Fruit fly (Drosophila melanogaster) whole organism, adult: ENCODE results near the gene CG6865.

Experiments used
- CG11617 ChIP-seq: fragments of 200-800 bp; sonication (Bioruptor generic); optimal IDR thresholded peaks from 2 replicates; lab custom pipeline; 2017; ENCODE audit warnings: mild to moderate bottlenecking, missing biosample characterization, missing genetic modification reagents, missing genetic modification characterization
- CG12768 ChIP-seq: fragments of 200-800 bp; sonication (Bioruptor generic); optimal IDR thresholded peaks from 2 replicates; lab custom pipeline; 2017; ENCODE audit warnings: missing biosample characterization, missing genetic modification characterization, mild to moderate bottlenecking, moderate library complexity, missing genetic modification reagents
- CG14711 ChIP-seq: fragments of 200-800 bp; sonication (Bioruptor generic); optimal IDR thresholded peaks from 2 replicates; lab custom pipeline; 2018; ENCODE audit warnings: missing biosample characterization, mild to moderate bottlenecking, missing genetic modification characterization, moderate library complexity
- CG1620 ChIP-seq: fragments of 200-800 bp; sonication (Bioruptor generic); optimal IDR thresholded peaks from 2 replicates; lab custom pipeline; 2016; ENCODE audit warnings: missing biosample characterization, missing genetic modification characterization
- CG33017 ChIP-seq: fragments of 200-800 bp; sonication (Bioruptor generic); optimal IDR thresholded peaks from 2 replicates; lab custom pipeline; 2018; ENCODE audit warnings: missing biosample characterization, mild to moderate bottlenecking, missing genetic modification characterization, moderate library complexity
- CG5204 ChIP-seq: fragments of 200-800 bp; sonication (Bioruptor generic); optimal IDR thresholded peaks from 2 replicates; lab custom pipeline; 2016; ENCODE audit warnings: missing biosample characterization, missing genetic modification characterization
- CG7045 ChIP-seq: fragments of 200-800 bp; sonication (Bioruptor generic); optimal IDR thresholded peaks from 2 replicates; lab custom pipeline; 2017; ENCODE audit warnings: missing biosample characterization, mild to moderate bottlenecking, missing genetic modification characterization
- CG7101 ChIP-seq: fragments of 200-800 bp; sonication (Bioruptor generic); optimal IDR thresholded peaks from 2 replicates; lab custom pipeline; 2018; ENCODE audit warnings: missing biosample characterization, mild to moderate bottlenecking, missing genetic modification characterization, moderate library complexity
- Clk ChIP-seq: fragments of 200-800 bp; sonication (Bioruptor generic); optimal IDR thresholded peaks from 2 replicates; lab custom pipeline; 2017; ENCODE audit warnings: missing biosample characterization, missing genetic modification characterization
- Crg-1 ChIP-seq: fragments of 200-800 bp; sonication (Bioruptor generic); optimal IDR thresholded peaks from 2 replicates; lab custom pipeline; 2016; ENCODE audit warnings: missing biosample characterization, missing genetic modification characterization
- Hr96 ChIP-seq: fragments of 200-800 bp; sonication (Bioruptor generic); optimal IDR thresholded peaks from 2 replicates; lab custom pipeline; 2016; ENCODE audit warnings: missing biosample characterization, missing genetic modification characterization
- Mnt ChIP-seq: fragments of 200-800 bp; sonication (Bioruptor generic); optimal IDR thresholded peaks from 2 replicates; lab custom pipeline; 2016; ENCODE audit warnings: missing biosample characterization, mild to moderate bottlenecking, missing genetic modification characterization
- bab1 ChIP-seq: fragments of 200-800 bp; sonication (Bioruptor generic); optimal IDR thresholded peaks from 3 replicates; lab custom pipeline; 2019; ENCODE audit warnings: missing biosample characterization, mild to moderate bottlenecking, missing genetic modification characterization, moderate library complexity
- cic ChIP-seq: fragments of 200-800 bp; sonication (Bioruptor generic); optimal IDR thresholded peaks from 2 replicates; lab custom pipeline; 2017; ENCODE audit warnings: missing biosample characterization, mild to moderate bottlenecking, missing genetic modification characterization, moderate library complexity
- cnc ChIP-seq, 2 experiments: fragments of >200 bp; optimal IDR thresholded peaks; 2 replicates each; lab custom pipeline; 2017
- kay ChIP-seq: fragments of 200-800 bp; sonication (Bioruptor generic); peaks from one replicate; lab custom pipeline; 2016; ENCODE audit warnings: missing biosample characterization, missing genetic modification characterization, borderline replicate concordance
- ovo ChIP-seq: fragments of 200-800 bp; sonication (Bioruptor generic); optimal IDR thresholded peaks from 2 replicates; lab custom pipeline; 2016; ENCODE audit warnings: missing biosample characterization, missing genetic modification characterization
- pad ChIP-seq: fragments of 200-800 bp; sonication (Bioruptor generic); optimal IDR thresholded peaks from 3 replicates; lab custom pipeline; 2017; ENCODE audit warnings: missing biosample characterization, missing genetic modification characterization, mild to moderate bottlenecking, moderate library complexity, missing genetic modification reagents
- tj ChIP-seq: fragments of 200-800 bp; sonication (Bioruptor generic); optimal IDR thresholded peaks from 3 replicates; lab custom pipeline; 2017; ENCODE audit warnings: missing biosample characterization, mild to moderate bottlenecking, missing genetic modification characterization, moderate library complexity
- toe ChIP-seq: fragments of 200-800 bp; sonication (Bioruptor generic); optimal IDR thresholded peaks from 2 replicates; lab custom pipeline; 2016; ENCODE audit warnings: missing biosample characterization, missing genetic modification characterization

CG6865 gene

dm6 chr3L:18845833-18846232 is 17.6 kb upstream of the CG6865 start:
- TF ChIP-seq CG7045 (GFP tag; lab: Kevin White, UChicago) = no peak
- no peak for TF ChIP-seq cic (GFP tag; lab: Kevin White, UChicago)
- no peak for TF ChIP-seq CG5204 (GFP tag; lab: Kevin White, UChicago)
- TF ChIP-seq bab1 (GFP tag; lab: Kevin White, UChicago) = no peak
- no peak for TF ChIP-seq pad
- TF ChIP-seq ovo (GFP tag; lab: Kevin White, UChicago) = no peak

- TF ChIP-seq kay (GFP tag; lab: Kevin White, UChicago) (no peak), Mnt (GFP tag; lab: Kevin White, UChicago) (no peak), tj (GFP tag; lab: Kevin White, UChicago) (no peak), CG1620 (GFP tag; lab: Kevin White, UChicago) (no peak), Clk (GFP tag; lab: Kevin White, UChicago) (no peak), pad (no peak), cnc (optimal IDR thresholded peaks at IDR 0.05; lab: Kevin White, UChicago) (no peak), CG7045 (GFP tag; lab: Kevin White, UChicago) (no peak), CG14711 (tag; lab: Kevin White, UChicago) (no peak), toe (GFP tag; lab: Kevin White, UChicago) (no peak)
Measured at dm6 chr3L:18846233-18846271, 17.4 kb upstream of the CG6865 start, which contains the start of gene Indy. TSS of gene Indy (minus strand) at chr3L:18846267.

dm6 chr3L:18846272-18846741 is 17.1 kb upstream of the CG6865 start:
- peak; percentile 58 for TF ChIP-seq tj (GFP tag; lab: Kevin White, UChicago)
- TF ChIP-seq CG1620 (GFP tag; lab: Kevin White, UChicago) = no peak
- TF ChIP-seq pad = peak; percentile 91

- TF ChIP-seq CG11617 (no peak), Crg-1 (GFP tag; lab: Kevin White, UChicago) (no peak), toe (GFP tag; lab: Kevin White, UChicago) (peak; percentile 18), CG5204 (GFP tag; lab: Kevin White, UChicago) (peak; percentile 18), CG33017 (tag; lab: Kevin White, UChicago) (no peak), Mnt (GFP tag; lab: Kevin White, UChicago) (no peak), CG7045 (GFP tag; lab: Kevin White, UChicago) (no peak), kay (GFP tag; lab: Kevin White, UChicago) (no peak), CG1620 (GFP tag; lab: Kevin White, UChicago) (peak; percentile 30), Clk (GFP tag; lab: Kevin White, UChicago) (no peak), cnc (optimal IDR thresholded peaks at IDR 0.05; lab: Kevin White, UChicago) (no peak), bab1 (GFP tag; lab: Kevin White, UChicago) (peak; percentile 90), tj (GFP tag; lab: Kevin White, UChicago) (no peak), pad (peak; percentile 14), ovo (GFP tag; lab: Kevin White, UChicago) (no peak), CG14711 (tag; lab: Kevin White, UChicago) (no peak), cic (GFP tag; lab: Kevin White, UChicago) (no peak), CG12768 (GFP tag; lab: Kevin White, UChicago) (no peak), CG7101 (peak; percentile 16), Hr96 (GFP tag; lab: Kevin White, UChicago) (no peak)
Measured at dm6 chr3L:18848436-18848835, 15.0 kb upstream of the CG6865 start.

- TF ChIP-seq Clk (GFP tag; lab: Kevin White, UChicago) = no peak
- TF ChIP-seq CG1620 (GFP tag; lab: Kevin White, UChicago) = no peak
- TF ChIP-seq kay (GFP tag; lab: Kevin White, UChicago) = no peak
- no peak for TF ChIP-seq CG12768 (GFP tag; lab: Kevin White, UChicago)
- TF ChIP-seq tj (GFP tag; lab: Kevin White, UChicago) = no peak
- TF ChIP-seq CG5204 (GFP tag; lab: Kevin White, UChicago) = no peak
- TF ChIP-seq toe (GFP tag; lab: Kevin White, UChicago) = no peak
- no peak for TF ChIP-seq CG14711 (tag; lab: Kevin White, UChicago)
- TF ChIP-seq Mnt (GFP tag; lab: Kevin White, UChicago) = no peak
Measured at dm6 chr3L:18852223-18852622, 11.2 kb upstream of the CG6865 start.

- no peak for TF ChIP-seq ovo (GFP tag; lab: Kevin White, UChicago)
- no peak for TF ChIP-seq pad
- TF ChIP-seq toe (GFP tag; lab: Kevin White, UChicago) = no peak
- no peak for TF ChIP-seq CG7045 (GFP tag; lab: Kevin White, UChicago)
- no peak for TF ChIP-seq bab1 (GFP tag; lab: Kevin White, UChicago)
- TF ChIP-seq CG33017 (tag; lab: Kevin White, UChicago) = no peak
- no peak for TF ChIP-seq CG7101
- TF ChIP-seq CG14711 (tag; lab: Kevin White, UChicago) = no peak
- TF ChIP-seq cnc (optimal IDR thresholded peaks at IDR 0.05; lab: Kevin White, UChicago) = no peak
- TF ChIP-seq CG12768 (GFP tag; lab: Kevin White, UChicago) = no peak
- no peak for TF ChIP-seq Clk (GFP tag; lab: Kevin White, UChicago)
- no peak for TF ChIP-seq Hr96 (GFP tag; lab: Kevin White, UChicago)
- no peak for TF ChIP-seq kay (GFP tag; lab: Kevin White, UChicago)
- no peak for TF ChIP-seq CG11617
- no peak for TF ChIP-seq Crg-1 (GFP tag; lab: Kevin White, UChicago)
- no peak for TF ChIP-seq CG5204 (GFP tag; lab: Kevin White, UChicago)
Measured at dm6 chr3L:18853439-18853838, 10.0 kb upstream of the CG6865 start.

DNA sequence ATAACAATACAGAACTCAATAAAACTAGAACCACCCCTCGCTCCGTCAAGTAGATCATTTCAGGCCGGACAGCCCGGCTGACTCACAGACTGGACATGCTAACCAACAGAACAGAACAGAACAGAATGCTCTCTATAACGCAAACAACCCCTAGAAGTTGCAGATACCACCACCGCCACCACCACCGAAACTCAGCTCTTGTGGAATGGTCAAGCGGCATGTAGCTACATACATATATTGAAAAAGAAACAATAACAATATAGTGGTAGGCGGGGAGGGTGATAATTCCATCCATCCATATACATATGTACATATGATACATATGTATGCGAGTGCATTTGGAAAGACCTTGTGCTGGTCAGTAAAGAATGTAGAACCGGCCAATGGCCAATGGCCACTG is 9.0 kb upstream of the CG6865 start:
- no peak for TF ChIP-seq CG14711 (tag; lab: Kevin White, UChicago)
- no peak for TF ChIP-seq toe (GFP tag; lab: Kevin White, UChicago)
